Worm (Caenorhabditis elegans) whole organism, L4/young adult: ENCODE measurements around the gene rpn-13.

ENCODE experiments used
- W03F9.2 ChIP-seq: fragments of 150-350 bp; optimal IDR thresholded peaks from 2 replicates; lab custom pipeline; 2014; ENCODE audit warnings: missing biosample characterization, missing genetic modification characterization
- dao-5 ChIP-seq: sonication (generic microtip); optimal IDR thresholded peaks from 2 replicates; lab custom pipeline; 2016; ENCODE audit warnings: missing genotype, missing genetic modification characterization, moderate library complexity, missing compliant biosample characterization
- him-1 ChIP-seq: sonication (generic microtip); optimal IDR thresholded peaks from 2 replicates; lab custom pipeline; 2016; ENCODE audit warnings: missing genotype, missing genetic modification reagents, missing genetic modification characterization, missing compliant biosample characterization

Gene rpn-13

DNA sequence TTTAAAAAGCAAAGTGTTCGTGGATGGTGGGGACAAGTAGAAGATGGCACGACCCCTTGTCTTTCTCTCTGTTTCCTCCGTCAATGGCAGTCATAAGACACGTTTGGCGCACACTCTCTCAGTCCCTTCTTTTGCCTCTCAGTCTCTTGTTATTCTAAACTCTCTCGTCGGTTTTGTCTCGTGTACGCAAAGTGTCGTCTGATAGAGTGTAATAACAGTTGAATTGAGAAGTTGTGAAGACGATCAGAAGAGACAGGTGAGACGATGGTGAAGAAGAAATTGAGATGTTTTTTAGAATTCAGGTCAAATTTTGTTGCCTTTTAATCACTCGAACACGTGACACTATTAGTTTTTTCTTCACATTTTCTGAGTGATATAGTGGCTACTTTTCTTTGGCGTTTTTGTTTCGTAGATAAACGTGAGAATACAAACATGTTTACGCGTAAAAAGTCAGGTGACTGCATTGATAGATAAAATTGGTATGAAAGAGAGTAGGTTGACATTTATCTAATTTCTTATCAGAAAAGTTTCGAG lies 38.5 kb downstream of the rpn-13 start, which contains the start of gene F47D12.9:
Gene F47D12.9 (minus strand): TSS at position 267 of the 534 bp plus-strand sequence.
- no peak for TF ChIP-seq W03F9.2 (tag; lab: Kevin White, UChicago)
- TF ChIP-seq him-1: peak; percentile 45
- TF ChIP-seq dao-5: no peak

DNA sequence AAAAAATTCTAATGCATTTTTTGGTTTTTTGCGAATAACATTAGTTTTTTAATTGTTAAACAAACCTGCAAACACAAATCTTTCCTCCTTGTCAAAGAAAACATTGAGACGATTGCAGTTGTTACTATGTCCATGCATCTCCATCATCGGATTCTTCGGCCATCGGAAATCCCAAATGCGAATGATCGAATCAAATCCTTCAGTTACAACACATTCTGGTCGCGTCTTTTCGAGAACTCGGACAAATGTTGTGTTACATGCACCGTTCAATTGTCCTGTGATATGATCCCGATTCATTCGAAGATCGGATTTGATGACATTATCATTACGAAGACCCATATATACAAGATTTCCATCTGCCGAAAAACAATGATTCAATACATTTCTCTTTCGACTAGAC lies 41.4 kb downstream of the rpn-13 start:
- TF ChIP-seq him-1 (no peak), dao-5 (no peak), W03F9.2 (tag; lab: Kevin White, UChicago) (no peak)

DNA sequence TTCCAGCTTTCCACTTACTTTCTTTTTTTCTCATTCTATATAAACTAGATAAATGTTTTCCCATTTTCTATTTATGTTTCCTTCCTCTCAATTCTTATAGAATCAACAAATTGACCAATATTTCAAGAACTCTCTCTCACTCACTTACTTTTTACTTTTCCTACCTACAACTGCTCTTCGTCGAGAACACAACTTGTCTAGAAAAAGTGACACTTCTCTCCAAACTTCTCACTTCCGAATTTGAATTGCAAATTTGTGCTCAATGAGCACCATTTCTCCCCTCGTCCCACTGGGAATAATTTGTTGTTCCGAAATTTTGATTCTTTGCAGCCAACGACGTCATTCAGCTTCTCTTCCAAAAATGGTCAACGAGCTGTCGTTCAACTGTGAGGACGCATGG lies 43.6 kb downstream of the rpn-13 start, which contains the start of gene F47D12.3:
Gene F47D12.3 (plus strand): TSS at position 331 of the 400 bp plus-strand sequence.
- TF ChIP-seq him-1 (no peak), W03F9.2 (tag; lab: Kevin White, UChicago) (no peak), dao-5 (no peak)

- TF ChIP-seq W03F9.2 (tag; lab: Kevin White, UChicago) (no peak), him-1 (no peak), dao-5 (no peak)
These were observed 44.1 kb downstream of the rpn-13 start for ce11 chrIII:6297599-6297998.

- TF ChIP-seq W03F9.2 (tag; lab: Kevin White, UChicago) (no peak), him-1 (no peak)
These were observed 45.6 kb downstream of the rpn-13 start, which contains the start of gene F47D12.7 for ce11 chrIII:6295972-6296700. Gene F47D12.7, minus strand, starts transcription at chrIII:6296022.

DNA sequence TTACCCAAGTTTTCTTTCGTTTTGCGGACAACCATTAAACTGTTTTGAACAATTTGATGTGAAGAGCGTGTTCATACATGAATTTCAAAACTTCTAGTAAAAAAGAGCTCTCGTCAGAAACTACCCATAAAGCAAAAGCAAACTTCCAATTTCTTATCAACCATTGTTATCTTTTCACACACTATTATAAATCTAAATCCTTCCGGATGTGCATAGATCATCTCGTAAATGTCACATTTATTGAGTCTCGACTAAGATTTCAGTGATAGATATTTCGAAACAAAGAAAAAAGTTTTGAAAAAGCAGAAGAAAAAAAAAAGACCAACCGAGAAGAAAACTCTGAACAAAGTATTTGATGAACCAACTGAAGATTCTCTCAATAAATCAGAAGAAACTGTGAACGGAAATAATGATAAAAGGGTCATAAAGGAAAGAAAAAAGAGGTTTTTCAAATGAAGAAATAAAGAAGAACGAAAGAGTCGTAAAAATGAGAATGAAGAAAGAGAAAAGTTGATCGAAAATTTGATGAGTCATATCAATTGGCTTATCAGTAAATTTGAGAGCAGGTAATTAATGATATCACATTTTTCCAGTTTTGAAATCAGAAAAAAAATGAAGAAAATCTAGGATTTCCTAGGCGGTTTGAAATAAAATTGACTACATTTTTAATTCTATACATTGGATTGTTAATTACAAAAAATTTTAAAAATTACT lies 51.1 kb downstream of the rpn-13 start:
- TF ChIP-seq W03F9.2 (tag; lab: Kevin White, UChicago) (no peak), dao-5 (no peak)
